Fruit fly (Drosophila melanogaster) whole organism, embryonic: ENCODE results near the gene scrib.

Experiments used
- Aef1 ChIP-seq: fragments of 200-800 bp; sonication (Bioruptor generic); IDR thresholded peaks from 3 replicates; pipeline ENCODE4 v1.3.6; 2022; ENCODE audit warnings: missing biosample characterization, missing genetic modification characterization
- Asciz ChIP-seq: fragments of 200-800 bp; sonication (Bioruptor generic); optimal IDR thresholded peaks from 2 replicates; lab custom pipeline; 2017; ENCODE audit warnings: missing biosample characterization, mild to moderate bottlenecking, missing genetic modification characterization, missing genetic modification reagents
- CG11723 ChIP-seq: fragments of 200-800 bp; sonication (Bioruptor generic); optimal IDR thresholded peaks from 2 replicates; lab custom pipeline; 2017; ENCODE audit warnings: missing biosample characterization, mild to moderate bottlenecking, missing genetic modification characterization
- CG13775 ChIP-seq: fragments of 200-800 bp; sonication (Bioruptor generic); optimal IDR thresholded peaks from 3 replicates; lab custom pipeline; 2017; ENCODE audit warnings: missing biosample characterization, mild to moderate bottlenecking, missing genetic modification characterization
- CG15073 ChIP-seq: fragments of 200-800 bp; sonication (Bioruptor generic); optimal IDR thresholded peaks from 2 replicates; lab custom pipeline; 2016; ENCODE audit warnings: missing biosample characterization, missing genetic modification characterization
- CG1832 ChIP-seq: fragments of 200-800 bp; sonication (Bioruptor generic); optimal IDR thresholded peaks from 2 replicates; lab custom pipeline; 2017; ENCODE audit warnings: missing biosample characterization, mild to moderate bottlenecking, missing genetic modification characterization, inconsistent platforms
- CG2678 ChIP-seq: fragments of 200-800 bp; sonication (Bioruptor generic); optimal IDR thresholded peaks from 3 replicates; lab custom pipeline; 2019; ENCODE audit warnings: missing biosample characterization, mild to moderate bottlenecking, missing genetic modification characterization, moderate library complexity
- CG31441 ChIP-seq: fragments of 200-800 bp; sonication (Bioruptor generic); IDR thresholded peaks from 2 replicates; pipeline ENCODE4 v1.3.6; 2022; ENCODE audit warnings: missing biosample characterization, missing genetic modification characterization
- CG4424 ChIP-seq: fragments of 200-800 bp; sonication (Bioruptor generic); optimal IDR thresholded peaks from 3 replicates; lab custom pipeline; 2016; ENCODE audit warnings: missing biosample characterization, missing genetic modification characterization
- CG4854 ChIP-seq: fragments of 200-800 bp; sonication (Bioruptor generic); optimal IDR thresholded peaks from 2 replicates; lab custom pipeline; 2016; ENCODE audit warnings: missing biosample characterization, missing genetic modification characterization, inconsistent platforms
- CG7987 ChIP-seq: fragments of 200-800 bp; sonication (Bioruptor generic); optimal IDR thresholded peaks from 2 replicates; lab custom pipeline; 2018; ENCODE audit warnings: missing biosample characterization, mild to moderate bottlenecking, missing genetic modification characterization, moderate library complexity
- CG8765 ChIP-seq: fragments of 200-800 bp; sonication (Bioruptor generic); IDR thresholded peaks from 2 replicates; pipeline ENCODE4 v1.3.6; 2022; ENCODE audit warnings: missing biosample characterization, missing genetic modification characterization
- CG8944 ChIP-seq: fragments of 200-800 bp; sonication (Bioruptor generic); optimal IDR thresholded peaks from 3 replicates; lab custom pipeline; 2016; ENCODE audit warnings: missing biosample characterization, missing genetic modification characterization
- CG9609 ChIP-seq: fragments of 200-800 bp; sonication (Bioruptor generic); optimal IDR thresholded peaks from 3 replicates; lab custom pipeline; 2016; ENCODE audit warnings: missing biosample characterization, missing genetic modification characterization
- CG9817 ChIP-seq: fragments of 200-800 bp; sonication (Bioruptor generic); optimal IDR thresholded peaks from 2 replicates; lab custom pipeline; 2018; ENCODE audit warnings: missing biosample characterization, mild to moderate bottlenecking, missing genetic modification characterization, moderate library complexity
- CHES-1-like ChIP-seq: fragments of 200-800 bp; sonication (Bioruptor generic); optimal IDR thresholded peaks from 2 replicates; lab custom pipeline; 2016; ENCODE audit warnings: missing biosample characterization, missing genetic modification characterization
- CTCF ChIP-seq: fragments of 200-800 bp; sonication (Bioruptor generic); optimal IDR thresholded peaks from 2 replicates; lab custom pipeline; 2017; ENCODE audit warnings: missing biosample characterization, mild to moderate bottlenecking, missing genetic modification characterization, moderate library complexity
- Camta ChIP-seq: fragments of 200-800 bp; sonication (Bioruptor generic); optimal IDR thresholded peaks from 2 replicates; lab custom pipeline; 2016; ENCODE audit warnings: missing biosample characterization, missing genetic modification characterization
- Dfd ChIP-seq, 2 experiments: fragments of >200 bp; optimal IDR thresholded peaks; 2 replicates each; lab custom pipeline; 2017; ENCODE audit warnings: missing biosample characterization in 2 of 2, missing genetic modification characterization in 2 of 2
- Ets65A ChIP-seq: fragments of 200-800 bp; sonication (Bioruptor generic); peaks from one replicate; lab custom pipeline; 2016; ENCODE audit warnings: missing biosample characterization, missing genetic modification characterization
- H2.0 ChIP-seq: fragments of 200-800 bp; sonication (Bioruptor generic); IDR thresholded peaks from 2 replicates; pipeline ENCODE4 v1.3.6; 2022; ENCODE audit warnings: missing biosample characterization, missing genetic modification characterization
- Lhr ChIP-seq: fragments of 200-800 bp; sonication (Bioruptor generic); optimal IDR thresholded peaks from 3 replicates; lab custom pipeline; 2017; ENCODE audit warnings: mild to moderate bottlenecking, missing biosample characterization, missing genetic modification reagents, missing genetic modification characterization
- Myb ChIP-seq: fragments of 200-800 bp; sonication (Bioruptor generic); optimal IDR thresholded peaks from 2 replicates; lab custom pipeline; 2016; ENCODE audit warnings: missing biosample characterization, missing genetic modification characterization
- Rfx ChIP-seq: fragments of 200-800 bp; sonication (Bioruptor generic); IDR thresholded peaks from 2 replicates; pipeline ENCODE4 v1.3.6; 2022; ENCODE audit warnings: missing biosample characterization, missing genetic modification characterization
- TFAM ChIP-seq: fragments of 200-800 bp; sonication (Bioruptor generic); optimal IDR thresholded peaks from 2 replicates; lab custom pipeline; 2017; ENCODE audit warnings: missing biosample characterization, missing genetic modification characterization, inconsistent platforms
- bigmax ChIP-seq: fragments of 200-800 bp; sonication (Bioruptor generic); optimal IDR thresholded peaks from 2 replicates; lab custom pipeline; 2018; ENCODE audit warnings: missing biosample characterization, mild to moderate bottlenecking, missing genetic modification characterization
- chn ChIP-seq: fragments of 200-800 bp; sonication (Bioruptor generic); optimal IDR thresholded peaks from 2 replicates; lab custom pipeline; 2016; ENCODE audit warnings: missing biosample characterization, missing genetic modification characterization
- crp ChIP-seq, 2 experiments: fragments of 200-800 bp; sonication (Bioruptor generic); optimal IDR thresholded peaks; 2 replicates in 1 of 2; 3 replicates in 1 of 2; lab custom pipeline; 2017; ENCODE audit warnings: missing biosample characterization in 2 of 2, missing genetic modification characterization in 2 of 2, mild to moderate bottlenecking in 1 of 2, moderate library complexity in 1 of 2
- dmrt11E ChIP-seq: fragments of 200-800 bp; sonication (Bioruptor generic); optimal IDR thresholded peaks from 3 replicates; lab custom pipeline; 2018; ENCODE audit warnings: missing biosample characterization, mild to moderate bottlenecking, missing genetic modification characterization, moderate library complexity
- ewg ChIP-seq: fragments of 200-800 bp; sonication (Bioruptor generic); optimal IDR thresholded peaks from 3 replicates; lab custom pipeline; 2017; ENCODE audit warnings: mild to moderate bottlenecking, missing biosample characterization, missing genetic modification reagents, missing genetic modification characterization
- fd102C ChIP-seq: fragments of 200-800 bp; sonication (Bioruptor generic); optimal IDR thresholded peaks from 2 replicates; lab custom pipeline; 2018; ENCODE audit warnings: missing biosample characterization, mild to moderate bottlenecking, missing genetic modification characterization, moderate library complexity
- gsb-n ChIP-seq: fragments of 200-800 bp; sonication (Bioruptor generic); optimal IDR thresholded peaks from 3 replicates; lab custom pipeline; 2018; ENCODE audit warnings: missing biosample characterization, mild to moderate bottlenecking, missing genetic modification characterization
- her ChIP-seq: fragments of 200-800 bp; sonication (Bioruptor generic); optimal IDR thresholded peaks from 2 replicates; lab custom pipeline; 2016; ENCODE audit warnings: missing biosample characterization, missing genetic modification characterization
- ind ChIP-seq: fragments of 200-800 bp; sonication (Bioruptor generic); optimal IDR thresholded peaks from 3 replicates; lab custom pipeline; 2016; ENCODE audit warnings: missing biosample characterization, missing genetic modification characterization
- lbe ChIP-seq: fragments of 200-800 bp; sonication (Bioruptor generic); optimal IDR thresholded peaks from 2 replicates; lab custom pipeline; 2016; ENCODE audit warnings: missing biosample characterization, mild to moderate bottlenecking, missing genetic modification characterization
- nerfin-2 ChIP-seq: fragments of 200-800 bp; sonication (Bioruptor generic); IDR thresholded peaks from 2 replicates; pipeline ENCODE4 v1.3.6; 2022; ENCODE audit warnings: missing biosample characterization, missing genetic modification characterization; ENCODE audit not compliant: partially characterized antibody
- sima ChIP-seq: fragments of 200-800 bp; sonication (Bioruptor generic); optimal IDR thresholded peaks from 2 replicates; lab custom pipeline; 2016; ENCODE audit warnings: missing biosample characterization, missing genetic modification characterization
- so ChIP-seq: fragments of 200-800 bp; sonication (Bioruptor generic); IDR thresholded peaks from 3 replicates; pipeline ENCODE4 v1.3.6; 2022; ENCODE audit warnings: missing biosample characterization, missing genetic modification characterization
- sug ChIP-seq: fragments of 200-800 bp; optimal IDR thresholded peaks from 2 replicates; lab custom pipeline; 2019; ENCODE audit warnings: missing biosample characterization, mild to moderate bottlenecking, missing genetic modification characterization, moderate library complexity

Gene scrib

DNA sequence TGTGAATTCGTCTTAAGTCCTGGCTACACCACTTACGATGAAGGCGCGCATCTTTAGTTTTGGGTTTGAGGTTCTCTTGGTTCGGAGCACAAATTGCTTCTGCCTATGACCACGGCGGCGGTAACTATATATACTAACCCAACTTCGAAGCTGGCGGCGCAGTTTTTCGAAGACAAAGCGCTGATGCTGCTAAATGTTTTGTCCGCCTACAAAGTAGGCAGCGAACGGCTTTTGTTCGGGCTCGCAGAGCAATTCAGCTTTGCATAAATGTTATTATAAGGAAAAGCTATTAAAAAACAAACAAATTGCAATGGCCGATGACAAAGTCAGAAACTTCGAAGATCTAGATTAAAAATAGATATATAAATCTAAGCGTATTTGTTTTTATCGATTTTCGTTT, 89.4 kb downstream of the scrib start, which contains the start of gene TwdlL:
Gene TwdlL (minus strand): TSS at position 101 of the 400 bp plus-strand sequence.
- TF ChIP-seq Ets65A (GFP tag; lab: Kevin White, UChicago) (peak; percentile 22), sug (tag; lab: Kevin White, UChicago) (no peak), CG8944 (GFP tag; lab: Kevin White, UChicago) (no peak), Lhr (GFP tag; lab: Kevin White, UChicago) (no peak)

DNA sequence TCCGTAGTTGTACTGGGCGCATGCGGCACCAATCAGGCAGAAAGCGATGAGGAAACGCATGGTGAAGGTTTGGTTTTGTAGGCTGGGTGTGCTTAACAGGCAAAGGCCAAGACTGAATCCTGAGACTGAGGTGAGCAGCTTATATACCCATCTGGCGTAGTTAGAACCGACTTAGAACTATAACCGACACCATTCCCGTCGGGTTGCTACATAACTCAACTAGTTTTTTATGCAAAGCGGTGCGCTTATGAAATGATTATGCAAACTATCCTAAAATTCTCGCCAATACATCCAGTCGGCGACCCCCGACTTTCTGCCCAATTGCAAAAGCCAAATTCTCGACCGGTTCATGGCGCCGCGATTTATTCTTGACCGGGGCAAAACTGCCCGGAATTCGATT, 90.5 kb downstream of the scrib start, which contains the start of gene TwdlO:
Gene TwdlO (minus strand): TSS at position 101 of the 400 bp plus-strand sequence.
- peak; percentile 77 for TF ChIP-seq Ets65A (GFP tag; lab: Kevin White, UChicago)
- TF ChIP-seq nerfin-2 (GFP tag; lab: Robert Waterston, UW): no peak
- no peak for TF ChIP-seq CG9609

DNA sequence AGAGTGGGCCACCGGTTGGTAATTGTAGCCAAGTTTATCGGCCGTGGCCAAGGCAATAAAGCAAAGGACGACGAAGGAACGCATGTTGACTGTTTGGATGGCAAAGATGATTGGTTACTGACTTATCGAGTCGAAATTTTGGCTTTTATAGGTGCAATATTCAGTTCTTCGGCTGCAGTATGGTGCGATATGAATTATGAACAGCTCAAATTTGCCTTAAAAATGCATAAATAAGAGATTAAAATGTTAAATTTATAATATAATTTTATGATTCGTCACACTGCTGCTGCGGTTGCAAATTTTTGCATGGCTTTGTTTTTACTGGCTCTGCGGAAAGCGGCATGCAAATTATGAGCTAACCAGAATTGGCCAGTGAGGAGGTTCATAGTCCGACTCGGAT, 92.5 kb downstream of the scrib start, which contains the start of gene TwdlK:
Gene TwdlK (minus strand): TSS at position 101 of the 400 bp plus-strand sequence.
- no peak for TF ChIP-seq CG31441 (GFP tag; lab: Robert Waterston, UW)
- no peak for TF ChIP-seq fd102C (GFP tag; lab: Kevin White, UChicago)
- no peak for TF ChIP-seq CG1832
- TF ChIP-seq Myb: no peak
- TF ChIP-seq lbe (GFP tag; lab: Kevin White, UChicago): no peak
- no peak for TF ChIP-seq her
- TF ChIP-seq crp (GFP tag; optimal IDR thresholded peaks at IDR 0.05; lab: Kevin White, UChicago): no peak
- TF ChIP-seq ind (GFP tag; lab: Kevin White, UChicago): no peak
- TF ChIP-seq CG4424: no peak
- no peak for TF ChIP-seq Aef1
- TF ChIP-seq ewg (GFP tag; lab: Kevin White, UChicago): no peak
- no peak for TF ChIP-seq Rfx (GFP tag; lab: Robert Waterston, UW)
- no peak for TF ChIP-seq Dfd (GFP tag; optimal IDR thresholded peaks at IDR 0.05; lab: Kevin White, UChicago)
- TF ChIP-seq Camta (GFP tag; lab: Kevin White, UChicago): no peak
- no peak for TF ChIP-seq CG8765 (GFP tag; lab: Robert Waterston, UW)
- TF ChIP-seq dmrt11E (tag; lab: Kevin White, UChicago): no peak

DNA sequence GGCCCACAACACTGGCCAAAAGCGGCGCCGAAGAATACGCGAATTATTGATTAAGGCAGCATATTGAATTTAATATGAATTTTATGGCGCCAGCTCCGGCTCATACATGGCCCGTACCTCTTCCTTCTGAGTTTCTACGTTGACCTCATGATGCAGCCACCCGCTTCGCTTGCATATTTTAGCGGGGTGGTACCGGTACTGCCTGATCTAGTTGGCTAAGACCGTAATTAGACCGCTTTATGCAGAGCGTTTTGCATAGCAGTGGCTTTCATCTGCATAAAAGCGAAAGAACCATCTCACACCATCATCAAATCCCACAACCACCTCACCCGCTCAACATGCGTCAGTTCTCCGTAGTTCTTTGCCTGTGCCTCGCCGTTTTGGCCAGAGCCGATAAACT, 93.5 kb downstream of the scrib start, which contains the start of gene TwdlJ:
Gene TwdlJ (plus strand): TSS at position 301 of the 400 bp plus-strand sequence.
- TF ChIP-seq CHES-1-like (GFP tag; lab: Kevin White, UChicago) (no peak), CTCF (no peak), CG2678 (tag; lab: Kevin White, UChicago) (no peak), CG7987 (no peak), CG9817 (tag; lab: Kevin White, UChicago) (no peak), sima (GFP tag; lab: Kevin White, UChicago) (no peak), TFAM (GFP tag; lab: Kevin White, UChicago) (no peak), fd102C (GFP tag; lab: Kevin White, UChicago) (no peak), CG15073 (GFP tag; lab: Kevin White, UChicago) (no peak), gsb-n (no peak), CG4854 (GFP tag; lab: Kevin White, UChicago) (no peak), CG13775 (GFP tag; lab: Kevin White, UChicago) (no peak), Asciz (GFP tag; lab: Kevin White, UChicago) (no peak), CG11723 (GFP tag; lab: Kevin White, UChicago) (no peak), chn (GFP tag; lab: Kevin White, UChicago) (no peak), bigmax (no peak), so (GFP tag; lab: Robert Waterston, UW) (no peak), H2.0 (GFP tag; lab: Robert Waterston, UW) (no peak)
